Fruit fly (Drosophila melanogaster) whole organism, embryonic: ENCODE measurements around the gene CG9288.

Experiments used
- Abd-B ChIP-seq: fragments of 200-800 bp; sonication (Bioruptor generic); optimal IDR thresholded peaks from 2 replicates; lab custom pipeline; 2018; ENCODE audit warnings: missing biosample characterization, mild to moderate bottlenecking, missing genetic modification characterization, moderate library complexity
- Ada2b ChIP-seq: fragments of 200-800 bp; sonication (Bioruptor generic); IDR thresholded peaks from 2 replicates; pipeline ENCODE4 v1.3.6; 2022; ENCODE audit warnings: missing biosample characterization, missing genetic modification characterization
- Asciz ChIP-seq: fragments of 200-800 bp; sonication (Bioruptor generic); optimal IDR thresholded peaks from 2 replicates; lab custom pipeline; 2017; ENCODE audit warnings: missing biosample characterization, mild to moderate bottlenecking, missing genetic modification characterization, missing genetic modification reagents
- CG10147 ChIP-seq: fragments of 200-800 bp; sonication (Bioruptor generic); optimal IDR thresholded peaks from 2 replicates; lab custom pipeline; 2019; ENCODE audit warnings: missing biosample characterization, mild to moderate bottlenecking, missing genetic modification characterization, moderate library complexity
- CG12659 ChIP-seq: fragments of 200-800 bp; sonication (Bioruptor generic); optimal IDR thresholded peaks from 3 replicates; lab custom pipeline; 2017; ENCODE audit warnings: mild to moderate bottlenecking, missing biosample characterization, missing genetic modification reagents, missing genetic modification characterization
- CG13424 ChIP-seq: fragments of 200-800 bp; sonication (Bioruptor generic); optimal IDR thresholded peaks from 2 replicates; lab custom pipeline; 2019; ENCODE audit warnings: missing biosample characterization, mild to moderate bottlenecking, missing genetic modification characterization, moderate library complexity
- CG14014 ChIP-seq: fragments of 200-800 bp; sonication (Bioruptor generic); IDR thresholded peaks from 2 replicates; pipeline ENCODE4 v1.3.6; 2022; ENCODE audit warnings: missing biosample characterization, missing genetic modification characterization
- CG16815 ChIP-seq: fragments of 200-800 bp; sonication (Bioruptor generic); optimal IDR thresholded peaks from 3 replicates; lab custom pipeline; 2017; ENCODE audit warnings: missing biosample characterization, mild to moderate bottlenecking, missing genetic modification characterization
- CG17568 ChIP-seq: fragments of 200-800 bp; sonication (Bioruptor generic); optimal IDR thresholded peaks from 2 replicates; lab custom pipeline; 2018; ENCODE audit warnings: missing biosample characterization, mild to moderate bottlenecking, missing genetic modification characterization, moderate library complexity
- CG18476 ChIP-seq: fragments of 200-800 bp; sonication (Bioruptor generic); optimal IDR thresholded peaks from 2 replicates; lab custom pipeline; 2016; ENCODE audit warnings: missing biosample characterization, mild to moderate bottlenecking, missing genetic modification characterization
- CG2875 ChIP-seq: fragments of 200-800 bp; sonication (Bioruptor generic); optimal IDR thresholded peaks from 2 replicates; lab custom pipeline; 2017; ENCODE audit warnings: missing biosample characterization, mild to moderate bottlenecking, missing genetic modification characterization, missing genetic modification reagents
- CG30020 ChIP-seq: fragments of 200-800 bp; optimal IDR thresholded peaks from 2 replicates; lab custom pipeline; 2019; ENCODE audit warnings: missing biosample characterization, mild to moderate bottlenecking, missing genetic modification characterization, moderate library complexity
- CG30403 ChIP-seq: fragments of 200-800 bp; sonication (Bioruptor generic); optimal IDR thresholded peaks from 3 replicates; lab custom pipeline; 2016; ENCODE audit warnings: missing biosample characterization, missing genetic modification characterization
- CG3163 ChIP-seq: fragments of 200-800 bp; sonication (Bioruptor generic); optimal IDR thresholded peaks from 3 replicates; lab custom pipeline; 2016; ENCODE audit warnings: missing biosample characterization, missing genetic modification characterization
- CG3847 ChIP-seq: fragments of 200-800 bp; sonication (Bioruptor generic); IDR thresholded peaks from 2 replicates; pipeline ENCODE4 v1.3.6; 2022; ENCODE audit warnings: missing biosample characterization, missing genetic modification characterization
- CG42726 ChIP-seq: fragments of 200-800 bp; sonication (Bioruptor generic); IDR thresholded peaks from 2 replicates; pipeline ENCODE4 v1.3.6; 2022; ENCODE audit warnings: missing biosample characterization, missing genetic modification characterization; ENCODE audit not compliant: partially characterized antibody
- CG6765 ChIP-seq: fragments of 200-800 bp; sonication (Bioruptor generic); optimal IDR thresholded peaks from 3 replicates; lab custom pipeline; 2017; ENCODE audit warnings: missing biosample characterization, mild to moderate bottlenecking, missing genetic modification characterization
- CG8290 ChIP-seq, 3 experiments: fragments of 200-800 bp; sonication (Bioruptor generic); optimal IDR thresholded peaks; 2 replicates each; lab custom pipeline; 2016 to 2019; ENCODE audit warnings: missing biosample characterization in 3 of 3, missing genetic modification characterization in 3 of 3, mild to moderate bottlenecking in 2 of 3, moderate library complexity in 1 of 3
- CG8359 ChIP-seq: fragments of 200-800 bp; sonication (Bioruptor generic); optimal IDR thresholded peaks from 2 replicates; lab custom pipeline; 2017; ENCODE audit warnings: missing biosample characterization, mild to moderate bottlenecking, missing genetic modification characterization, borderline replicate concordance
- CG9215 ChIP-seq: fragments of 200-800 bp; sonication (Bioruptor generic); IDR thresholded peaks from 2 replicates; pipeline ENCODE4 v1.3.6; 2022; ENCODE audit warnings: missing biosample characterization, missing genetic modification characterization
- CG9932 ChIP-seq: fragments of 200-800 bp; sonication (Bioruptor generic); IDR thresholded peaks from 2 replicates; pipeline ENCODE4 v1.3.6; 2022; ENCODE audit warnings: missing biosample characterization, missing genetic modification characterization
- Dad ChIP-seq: fragments of 200-800 bp; sonication (Bioruptor generic); optimal IDR thresholded peaks from 3 replicates; lab custom pipeline; 2016; ENCODE audit warnings: missing biosample characterization, missing genetic modification characterization
- Ets97D ChIP-seq: fragments of 200-800 bp; sonication (Bioruptor generic); optimal IDR thresholded peaks from 3 replicates; lab custom pipeline; 2016; ENCODE audit warnings: missing biosample characterization, missing genetic modification characterization
- H15 ChIP-seq: fragments of 200-800 bp; sonication (Bioruptor generic); IDR thresholded peaks from 3 replicates; pipeline ENCODE4 v1.3.6; 2022; ENCODE audit warnings: missing biosample characterization, missing genetic modification characterization
- Hmr ChIP-seq: fragments of 200-800 bp; sonication (Bioruptor generic); optimal IDR thresholded peaks from 3 replicates; lab custom pipeline; 2017; ENCODE audit warnings: mild to moderate bottlenecking, missing biosample characterization, missing genetic modification reagents, missing genetic modification characterization
- Hr39 ChIP-seq: fragments of >200 bp; optimal IDR thresholded peaks from 2 replicates; lab custom pipeline; 2017
- Jarid2 ChIP-seq: fragments of 200-800 bp; sonication (Bioruptor generic); optimal IDR thresholded peaks from 3 replicates; lab custom pipeline; 2017; ENCODE audit warnings: mild to moderate bottlenecking, missing biosample characterization, missing genetic modification reagents, missing genetic modification characterization
- Med ChIP-seq: fragments of 200-800 bp; sonication (Bioruptor generic); peaks from one replicate; lab custom pipeline; 2016; ENCODE audit warnings: missing biosample characterization, missing genetic modification characterization, mild to moderate bottlenecking, inconsistent platforms, moderate library complexity
- PHDP ChIP-seq: fragments of 200-800 bp; sonication (Bioruptor generic); optimal IDR thresholded peaks from 3 replicates; lab custom pipeline; 2018; ENCODE audit warnings: missing biosample characterization, mild to moderate bottlenecking, missing genetic modification characterization, moderate library complexity
- Six4 ChIP-seq: fragments of 200-800 bp; sonication (Bioruptor generic); optimal IDR thresholded peaks from 2 replicates; lab custom pipeline; 2016; ENCODE audit warnings: missing biosample characterization, missing genetic modification characterization
- br ChIP-seq: fragments of >200 bp; optimal IDR thresholded peaks from 2 replicates; lab custom pipeline; 2017
- bsh ChIP-seq, 2 experiments: fragments of 200-800 bp; sonication (Bioruptor generic); optimal IDR thresholded peaks; 2 replicates each; lab custom pipeline; 2017 to 2018; ENCODE audit warnings: mild to moderate bottlenecking in 2 of 2, missing biosample characterization in 2 of 2, missing genetic modification characterization in 2 of 2, moderate library complexity in 1 of 2
- chif ChIP-seq, 2 experiments: fragments of 200-800 bp; sonication (Bioruptor generic); optimal IDR thresholded peaks; 3 replicates each; lab custom pipeline; 2016; ENCODE audit warnings: missing biosample characterization in 2 of 2, missing genetic modification characterization in 2 of 2
- crp ChIP-seq, 2 experiments: fragments of 200-800 bp; sonication (Bioruptor generic); optimal IDR thresholded peaks; 2 replicates in 1 of 2; 3 replicates in 1 of 2; lab custom pipeline; 2017; ENCODE audit warnings: missing biosample characterization in 2 of 2, missing genetic modification characterization in 2 of 2, mild to moderate bottlenecking in 1 of 2, moderate library complexity in 1 of 2
- dmrt99B ChIP-seq: fragments of 200-800 bp; sonication (Bioruptor generic); optimal IDR thresholded peaks from 2 replicates; lab custom pipeline; 2018; ENCODE audit warnings: missing biosample characterization, mild to moderate bottlenecking, missing genetic modification characterization, moderate library complexity
- grn ChIP-seq: fragments of 200-800 bp; sonication (Bioruptor generic); optimal IDR thresholded peaks from 3 replicates; lab custom pipeline; 2017; ENCODE audit warnings: missing biosample characterization, missing genetic modification characterization
- hkb ChIP-seq, 2 experiments: fragments of 200-800 bp in 1 of 2; fragments of >200 bp in 1 of 2; sonication (Bioruptor generic) in 1 of 2; IDR thresholded peaks in 1 of 2; optimal IDR thresholded peaks in 1 of 2; 2 replicates each; pipeline versions ENCODE4 v1.3.6 to Lab custom; 2017 to 2022; ENCODE audit warnings: missing biosample characterization in 1 of 2, missing genetic modification characterization in 1 of 2
- ken ChIP-seq: fragments of 200-800 bp; sonication (Bioruptor generic); IDR thresholded peaks from 3 replicates; pipeline ENCODE4 v1.3.6; 2022; ENCODE audit warnings: missing biosample characterization, missing genetic modification characterization
- knrl ChIP-seq: fragments of 200-800 bp; sonication (Bioruptor generic); IDR thresholded peaks from 3 replicates; pipeline ENCODE4 v1.3.6; 2022; ENCODE audit warnings: missing biosample characterization, missing genetic modification characterization; ENCODE audit not compliant: partially characterized antibody
- nerfin-1 ChIP-seq: fragments of 200-800 bp; sonication (Bioruptor generic); optimal IDR thresholded peaks from 3 replicates; lab custom pipeline; 2019; ENCODE audit warnings: missing biosample characterization, mild to moderate bottlenecking, missing genetic modification characterization, moderate library complexity
- odd ChIP-seq: fragments of 200-800 bp; sonication (Bioruptor generic); optimal IDR thresholded peaks from 2 replicates; lab custom pipeline; 2017; ENCODE audit warnings: missing biosample characterization, mild to moderate bottlenecking, missing genetic modification characterization
- pho ChIP-seq: fragments of 200-800 bp; sonication (Bioruptor generic); optimal IDR thresholded peaks from 2 replicates; lab custom pipeline; 2016; ENCODE audit warnings: missing biosample characterization, missing genetic modification characterization
- sens-2 ChIP-seq: fragments of 200-800 bp; sonication (Bioruptor generic); IDR thresholded peaks from 2 replicates; pipeline ENCODE4 v1.3.6; 2022; ENCODE audit warnings: missing biosample characterization, missing genetic modification characterization
- slp2 ChIP-seq: fragments of 200-800 bp; sonication (Bioruptor generic); optimal IDR thresholded peaks from 2 replicates; lab custom pipeline; 2016; ENCODE audit warnings: missing biosample characterization, missing genetic modification characterization
- trh ChIP-seq: fragments of 200-800 bp; sonication (Bioruptor generic); optimal IDR thresholded peaks from 2 replicates; lab custom pipeline; 2016; ENCODE audit warnings: missing biosample characterization, missing genetic modification characterization
- ttk ChIP-seq: fragments of 200-800 bp; sonication (Bioruptor generic); IDR thresholded peaks from 2 replicates; pipeline ENCODE4 v2.1.2; 2022; ENCODE audit warnings: missing biosample characterization, missing genetic modification characterization
- unpg ChIP-seq: fragments of 200-800 bp; sonication (Bioruptor generic); optimal IDR thresholded peaks from 3 replicates; lab custom pipeline; 2018; ENCODE audit warnings: missing biosample characterization, mild to moderate bottlenecking, missing genetic modification characterization, moderate library complexity
- yki ChIP-seq: fragments of >200 bp; optimal IDR thresholded peaks from 3 replicates; lab custom pipeline; 2018

CG9288 gene

dm6 chr3R:13803892-13804710, 24.7 kb downstream of the CG9288 start (continued):
- TF ChIP-seq CG3847: peak; percentile 32; the same call in 1 of the 2 replicates
- TF ChIP-seq ken (GFP tag; lab: Robert Waterston, UW): no peak
- TF ChIP-seq CG8359 (GFP tag; lab: Kevin White, UChicago): no peak
- peak; percentile 21 for TF ChIP-seq CG18476 (GFP tag; lab: Kevin White, UChicago)
- TF ChIP-seq Med: peak; percentile 40
- TF ChIP-seq sens-2 (GFP tag; lab: Robert Waterston, UW): no peak
- TF ChIP-seq Hr39 (lab: Kevin White, UChicago): no peak
- peak in 1 of 2 experiments; percentile 44 for TF ChIP-seq bsh (GFP tag; optimal IDR thresholded peaks at IDR 0.05; lab: Kevin White, UChicago)
- 0 out of 2 replicates have a peak, but pooled peaks have one; percentile 3 for TF ChIP-seq Ada2b (GFP tag; lab: Robert Waterston, UW)
- no peak for TF ChIP-seq CG14014 (GFP tag; lab: Robert Waterston, UW)
- TF ChIP-seq crp (GFP tag; optimal IDR thresholded peaks at IDR 0.05; lab: Kevin White, UChicago): no peak
- TF ChIP-seq CG16815 (GFP tag; lab: Kevin White, UChicago): no peak
- TF ChIP-seq CG2875 (GFP tag; lab: Kevin White, UChicago): no peak
- TF ChIP-seq CG13424 (tag; lab: Kevin White, UChicago): peak; percentile 51
- no peak for TF ChIP-seq hkb (optimal IDR thresholded peaks at IDR 0.05; lab: Kevin White, UChicago)
- TF ChIP-seq hkb (GFP tag; IDR thresholded peaks at IDR 0.05; lab: Robert Waterston, UW): 0 out of 2 replicates have a peak, but pooled peaks have one; percentile 25
- peak; percentile 53 for TF ChIP-seq CG30403 (GFP tag; lab: Kevin White, UChicago)
- TF ChIP-seq Hmr (GFP tag; lab: Kevin White, UChicago): peak; percentile 70
- no peak for TF ChIP-seq grn
- no peak for TF ChIP-seq pho (GFP tag; lab: Kevin White, UChicago)
- TF ChIP-seq CG9932 (GFP tag; lab: Robert Waterston, UW): no peak
- TF ChIP-seq unpg: no peak
- TF ChIP-seq Jarid2: no peak
- TF ChIP-seq dmrt99B (tag; lab: Kevin White, UChicago): peak; percentile 59
- no peak for TF ChIP-seq Abd-B (GFP tag; lab: Kevin White, UChicago)
- no peak for TF ChIP-seq knrl (GFP tag; lab: Robert Waterston, UW)
- peak; percentile 21 for TF ChIP-seq CG10147
- no peak for TF ChIP-seq yki (lab: Kevin White, UChicago)
- no peak for TF ChIP-seq chif (GFP tag; optimal IDR thresholded peaks at IDR 0.05; lab: Kevin White, UChicago)
- no peak for TF ChIP-seq br (lab: Kevin White, UChicago)
- TF ChIP-seq nerfin-1: peak; percentile 91
- TF ChIP-seq trh: no peak
- no peak for TF ChIP-seq CG8290 (GFP tag; optimal IDR thresholded peaks at IDR 0.05; lab: Kevin White, UChicago)
- no peak for TF ChIP-seq CG8290 (tag; optimal IDR thresholded peaks at IDR 0.05; lab: Kevin White, UChicago)
- peak; percentile 25; the same call in 1 of the 2 replicates for TF ChIP-seq CG9215 (GFP tag; lab: Robert Waterston, UW)
- TF ChIP-seq CG42726 (GFP tag; lab: Robert Waterston, UW): peak; percentile 37; the same call in 1 of the 2 replicates
- no peak for TF ChIP-seq Ets97D
- no peak for TF ChIP-seq CG6765 (GFP tag; lab: Kevin White, UChicago)
- peak; percentile 39 for TF ChIP-seq PHDP
- TF ChIP-seq H15 (GFP tag; lab: Robert Waterston, UW): 0 out of 3 replicates have a peak, but pooled peaks have one; percentile 9
- no peak for TF ChIP-seq ttk
- no peak for TF ChIP-seq CG17568
- TF ChIP-seq CG12659 (GFP tag; lab: Kevin White, UChicago): peak; percentile 22
- no peak for TF ChIP-seq CG30020 (tag; lab: Kevin White, UChicago)
- TF ChIP-seq slp2 (GFP tag; lab: Kevin White, UChicago): no peak
- no peak for TF ChIP-seq Six4 (GFP tag; lab: Kevin White, UChicago)
- no peak for TF ChIP-seq Dad (GFP tag; lab: Kevin White, UChicago)
- TF ChIP-seq Asciz (GFP tag; lab: Kevin White, UChicago): peak; percentile 31
- TF ChIP-seq odd (GFP tag; lab: Kevin White, UChicago): no peak
- no peak for TF ChIP-seq CG3163
